Fruit fly (Drosophila melanogaster) whole organism, embryonic: Measurements from ENCODE around the gene CG17768.

Experiments
- CG3847 ChIP-seq: fragments of 200-800 bp; sonication (Bioruptor generic); IDR thresholded peaks from 2 replicates; pipeline ENCODE4 v1.3.6; 2022; ENCODE audit warnings: missing biosample characterization, missing genetic modification characterization
- CG4328 ChIP-seq: fragments of 200-800 bp; sonication (Bioruptor generic); optimal IDR thresholded peaks from 3 replicates; lab custom pipeline; 2017; ENCODE audit warnings: missing biosample characterization, missing genetic modification reagents, missing genetic modification characterization
- Gsc ChIP-seq: fragments of 200-800 bp; sonication (Bioruptor generic); IDR thresholded peaks from 2 replicates; pipeline ENCODE4 v1.3.6; 2022; ENCODE audit warnings: missing biosample characterization, missing genetic modification characterization
- HLH54F ChIP-seq: fragments of 200-800 bp; sonication (Bioruptor generic); optimal IDR thresholded peaks from 3 replicates; lab custom pipeline; 2016; ENCODE audit warnings: missing biosample characterization, missing genetic modification characterization
- Hmr ChIP-seq: fragments of 200-800 bp; sonication (Bioruptor generic); optimal IDR thresholded peaks from 3 replicates; lab custom pipeline; 2017; ENCODE audit warnings: mild to moderate bottlenecking, missing biosample characterization, missing genetic modification reagents, missing genetic modification characterization
- croc ChIP-seq: fragments of 200-800 bp; sonication (Bioruptor generic); conservative IDR thresholded peaks from 3 replicates; pipeline ENCODE4 v1.3.6; 2022; ENCODE audit warnings: missing biosample characterization, missing genetic modification characterization
- pum ChIP-seq: fragments of 200-800 bp; sonication (Bioruptor generic); optimal IDR thresholded peaks from 2 replicates; lab custom pipeline; 2016; ENCODE audit warnings: missing biosample characterization, missing genetic modification characterization
- usp ChIP-seq: fragments of >200 bp; optimal IDR thresholded peaks from 2 replicates; lab custom pipeline; 2017; ENCODE audit warnings: missing biosample characterization, missing genetic modification characterization

- TF ChIP-seq CG3847 (GFP tag; lab: Robert Waterston, UW): no peak
- no peak for TF ChIP-seq croc (GFP tag; lab: Robert Waterston, UW)
- no peak for TF ChIP-seq CG4328 (GFP tag; lab: Kevin White, UChicago)
- no peak for TF ChIP-seq usp (GFP tag; lab: Kevin White, UChicago)
- no peak for TF ChIP-seq Hmr
- TF ChIP-seq HLH54F (GFP tag; lab: Kevin White, UChicago): no peak
- no peak for TF ChIP-seq pum (GFP tag; lab: Kevin White, UChicago)
- TF ChIP-seq Gsc: no peak
Measured at dm6 chr2L:10376276-10376675, 28.7 kb downstream of the CG17768 start.
